Fruit fly (Drosophila melanogaster) whole organism, embryonic: ENCODE data around the gene Fam92.
A peak's percentile ranks its signal among the peaks of the same experiment; 100 is the strongest.

Experiments
- CG10274 ChIP-seq: fragments of 200-800 bp; sonication (Bioruptor generic); optimal IDR thresholded peaks from 3 replicates; lab custom pipeline; 2017; ENCODE audit warnings: missing biosample characterization, mild to moderate bottlenecking, missing genetic modification characterization
- CG10959 ChIP-seq: fragments of 200-800 bp; sonication (Bioruptor generic); IDR thresholded peaks from 2 replicates; pipeline ENCODE4 v1.3.6; 2022; ENCODE audit warnings: missing biosample characterization, missing genetic modification characterization
- CG11085 ChIP-seq: fragments of 200-800 bp; sonication (Bioruptor generic); IDR thresholded peaks from 2 replicates; pipeline ENCODE4 v1.3.6; 2022; ENCODE audit warnings: missing biosample characterization, missing genetic modification characterization
- CG15073 ChIP-seq: fragments of 200-800 bp; sonication (Bioruptor generic); optimal IDR thresholded peaks from 2 replicates; lab custom pipeline; 2016; ENCODE audit warnings: missing biosample characterization, missing genetic modification characterization
- CG16815 ChIP-seq: fragments of 200-800 bp; sonication (Bioruptor generic); optimal IDR thresholded peaks from 3 replicates; lab custom pipeline; 2017; ENCODE audit warnings: missing biosample characterization, mild to moderate bottlenecking, missing genetic modification characterization
- CG17186 ChIP-seq: fragments of 200-800 bp; sonication (Bioruptor generic); optimal IDR thresholded peaks from 3 replicates; lab custom pipeline; 2017; ENCODE audit warnings: missing biosample characterization, missing genetic modification reagents, missing genetic modification characterization
- CG17328 ChIP-seq: fragments of 200-800 bp; sonication (Bioruptor generic); IDR thresholded peaks from 2 replicates; pipeline ENCODE4 v1.3.6; 2022; ENCODE audit warnings: missing biosample characterization, missing genetic modification characterization
- CG18011 ChIP-seq: fragments of 200-800 bp; sonication (Bioruptor generic); optimal IDR thresholded peaks from 2 replicates; lab custom pipeline; 2017; ENCODE audit warnings: missing biosample characterization, missing genetic modification characterization, mild to moderate bottlenecking, moderate library complexity, missing genotype
- CG2202 ChIP-seq: fragments of 200-800 bp; sonication (Bioruptor generic); optimal IDR thresholded peaks from 2 replicates; lab custom pipeline; 2018; ENCODE audit warnings: missing biosample characterization, mild to moderate bottlenecking, missing genetic modification characterization
- CG2712 ChIP-seq: fragments of 200-800 bp; optimal IDR thresholded peaks from 3 replicates; lab custom pipeline; 2019; ENCODE audit warnings: missing biosample characterization, mild to moderate bottlenecking, missing genetic modification characterization, moderate library complexity
- CG2875 ChIP-seq: fragments of 200-800 bp; sonication (Bioruptor generic); optimal IDR thresholded peaks from 2 replicates; lab custom pipeline; 2017; ENCODE audit warnings: missing biosample characterization, mild to moderate bottlenecking, missing genetic modification characterization, missing genetic modification reagents
- CG32767 ChIP-seq: fragments of 200-800 bp; sonication (Bioruptor generic); IDR thresholded peaks from 2 replicates; pipeline ENCODE4 v1.3.6; 2022; ENCODE audit warnings: missing biosample characterization, missing genetic modification characterization
- CG33557 ChIP-seq: fragments of 200-800 bp; sonication (Bioruptor generic); optimal IDR thresholded peaks from 2 replicates; lab custom pipeline; 2019; ENCODE audit warnings: missing biosample characterization, mild to moderate bottlenecking, missing genetic modification characterization, moderate library complexity
- CG3838 ChIP-seq: fragments of 200-800 bp; sonication (Bioruptor generic); optimal IDR thresholded peaks from 3 replicates; lab custom pipeline; 2016; ENCODE audit warnings: missing biosample characterization, missing genetic modification characterization
- CG4404 ChIP-seq: fragments of 200-800 bp; sonication (Bioruptor generic); IDR thresholded peaks from 2 replicates; pipeline ENCODE4 v1.3.6; 2022; ENCODE audit warnings: missing biosample characterization, missing genetic modification characterization
- CG6175 ChIP-seq: fragments of 200-800 bp; sonication (Bioruptor generic); IDR thresholded peaks from 3 replicates; pipeline ENCODE4 v1.3.6; 2022; ENCODE audit warnings: missing biosample characterization, missing genetic modification characterization
- CG8359 ChIP-seq: fragments of 200-800 bp; sonication (Bioruptor generic); optimal IDR thresholded peaks from 2 replicates; lab custom pipeline; 2017; ENCODE audit warnings: missing biosample characterization, mild to moderate bottlenecking, missing genetic modification characterization, borderline replicate concordance
- Dip3 ChIP-seq: fragments of 200-800 bp; sonication (Bioruptor generic); optimal IDR thresholded peaks from 3 replicates; lab custom pipeline; 2016; ENCODE audit warnings: missing biosample characterization, missing genetic modification characterization
- Elba2 ChIP-seq: fragments of 200-800 bp; sonication (Bioruptor generic); optimal IDR thresholded peaks from 3 replicates; lab custom pipeline; 2016; ENCODE audit warnings: missing biosample characterization, missing genetic modification characterization
- Gug ChIP-seq: fragments of 200-800 bp; sonication (Bioruptor generic); IDR thresholded peaks from 4 replicates; pipeline ENCODE4 v1.3.6; 2022; ENCODE audit warnings: missing biosample characterization, missing genetic modification characterization
- H15 ChIP-seq: fragments of 200-800 bp; sonication (Bioruptor generic); IDR thresholded peaks from 3 replicates; pipeline ENCODE4 v1.3.6; 2022; ENCODE audit warnings: missing biosample characterization, missing genetic modification characterization
- Med ChIP-seq: fragments of 200-800 bp; sonication (Bioruptor generic); peaks from one replicate; lab custom pipeline; 2016; ENCODE audit warnings: missing biosample characterization, missing genetic modification characterization, mild to moderate bottlenecking, inconsistent platforms, moderate library complexity
- Nf-YB ChIP-seq: fragments of 200-800 bp; sonication (Bioruptor generic); optimal IDR thresholded peaks from 3 replicates; lab custom pipeline; 2019; ENCODE audit warnings: missing biosample characterization, mild to moderate bottlenecking, missing genetic modification characterization, moderate library complexity
- Sox102F ChIP-seq: fragments of 200-800 bp; sonication (Bioruptor generic); optimal IDR thresholded peaks from 2 replicates; lab custom pipeline; 2018; ENCODE audit warnings: missing biosample characterization, mild to moderate bottlenecking, missing genetic modification characterization, moderate library complexity
- Vsx1 ChIP-seq: fragments of 200-800 bp; sonication (Bioruptor generic); optimal IDR thresholded peaks from 2 replicates; lab custom pipeline; 2017; ENCODE audit warnings: missing biosample characterization, mild to moderate bottlenecking, missing genetic modification characterization, missing genetic modification reagents
- ap ChIP-seq: fragments of 200-800 bp; sonication (Bioruptor generic); IDR thresholded peaks from 2 replicates; pipeline ENCODE4 v1.3.6; 2022; ENCODE audit warnings: missing biosample characterization, missing genetic modification characterization
- ash1 ChIP-seq: fragments of 200-800 bp; sonication (Bioruptor generic); optimal IDR thresholded peaks from 2 replicates; lab custom pipeline; 2018; ENCODE audit warnings: missing biosample characterization, mild to moderate bottlenecking, missing genetic modification characterization
- chn ChIP-seq: fragments of 200-800 bp; sonication (Bioruptor generic); optimal IDR thresholded peaks from 2 replicates; lab custom pipeline; 2016; ENCODE audit warnings: missing biosample characterization, missing genetic modification characterization
- fd64A ChIP-seq: fragments of 200-800 bp; sonication (Bioruptor generic); optimal IDR thresholded peaks from 3 replicates; lab custom pipeline; 2018; ENCODE audit warnings: missing biosample characterization, mild to moderate bottlenecking, missing genetic modification characterization
- gsb-n ChIP-seq: fragments of 200-800 bp; sonication (Bioruptor generic); optimal IDR thresholded peaks from 3 replicates; lab custom pipeline; 2018; ENCODE audit warnings: missing biosample characterization, mild to moderate bottlenecking, missing genetic modification characterization
- hb ChIP-seq: fragments of 200-800 bp; sonication (Bioruptor generic); IDR thresholded peaks from 3 replicates; pipeline ENCODE4 v1.3.6; 2022; ENCODE audit warnings: missing biosample characterization, missing genetic modification characterization; ENCODE audit not compliant: partially characterized antibody
- jigr1 ChIP-seq: fragments of 200-800 bp; sonication (Bioruptor generic); IDR thresholded peaks from 3 replicates; pipeline ENCODE4 v1.3.6; 2022; ENCODE audit warnings: missing biosample characterization, missing genetic modification characterization
- mirr ChIP-seq: fragments of 200-800 bp; sonication (Bioruptor generic); optimal IDR thresholded peaks from 3 replicates; lab custom pipeline; 2018; ENCODE audit warnings: missing biosample characterization, mild to moderate bottlenecking, missing genetic modification characterization
- nmo ChIP-seq: fragments of 200-800 bp; sonication (Bioruptor generic); optimal IDR thresholded peaks from 2 replicates; lab custom pipeline; 2018; ENCODE audit warnings: missing biosample characterization, mild to moderate bottlenecking, missing genetic modification characterization, moderate library complexity
- slou ChIP-seq: fragments of 200-800 bp; sonication (Bioruptor generic); optimal IDR thresholded peaks from 3 replicates; lab custom pipeline; 2016; ENCODE audit warnings: missing biosample characterization, missing genetic modification characterization
- so ChIP-seq: fragments of 200-800 bp; sonication (Bioruptor generic); IDR thresholded peaks from 3 replicates; pipeline ENCODE4 v1.3.6; 2022; ENCODE audit warnings: missing biosample characterization, missing genetic modification characterization
- trh ChIP-seq: fragments of 200-800 bp; sonication (Bioruptor generic); optimal IDR thresholded peaks from 2 replicates; lab custom pipeline; 2016; ENCODE audit warnings: missing biosample characterization, missing genetic modification characterization
- ttk ChIP-seq: fragments of 200-800 bp; sonication (Bioruptor generic); IDR thresholded peaks from 2 replicates; pipeline ENCODE4 v2.1.2; 2022; ENCODE audit warnings: missing biosample characterization, missing genetic modification characterization
- zen ChIP-seq: fragments of 200-800 bp; sonication (Bioruptor generic); optimal IDR thresholded peaks from 3 replicates; lab custom pipeline; 2018; ENCODE audit warnings: missing biosample characterization, mild to moderate bottlenecking, missing genetic modification characterization, moderate library complexity

Gene Fam92

dm6 chr2L:12433712-12434534 lies 9.2 kb downstream of the Fam92 start, which contains the start of gene eRF3 (continued):
- peak; percentile 21 for TF ChIP-seq Vsx1 (GFP tag; lab: Kevin White, UChicago)
- TF ChIP-seq jigr1 (GFP tag; lab: Robert Waterston, UW): no peak
- TF ChIP-seq Elba2 (GFP tag; lab: Kevin White, UChicago): peak; percentile 27
- no peak for TF ChIP-seq CG3838 (GFP tag; lab: Kevin White, UChicago)
- no peak for TF ChIP-seq fd64A (GFP tag; lab: Kevin White, UChicago)
- TF ChIP-seq Med: peak; percentile 74
- TF ChIP-seq ttk (GFP tag; lab: Robert Waterston, UW): peak; percentile 53; the same call in 1 of the 2 replicates
- no peak for TF ChIP-seq chn (GFP tag; lab: Kevin White, UChicago)
- peak; percentile 66; the same call in 1 of the 2 replicates for TF ChIP-seq CG11085 (GFP tag; lab: Robert Waterston, UW)
- TF ChIP-seq CG15073: no peak
- no peak for TF ChIP-seq CG10274 (GFP tag; lab: Kevin White, UChicago)
- peak; percentile 55 for TF ChIP-seq Nf-YB (GFP tag; lab: Kevin White, UChicago)
- TF ChIP-seq CG16815 (GFP tag; lab: Kevin White, UChicago): peak; percentile 77
- peak; percentile 91 for TF ChIP-seq CG2712 (tag; lab: Kevin White, UChicago)
- TF ChIP-seq CG10959: peak; percentile 25; the same call in 1 of the 2 replicates
- TF ChIP-seq CG18011 (GFP tag; lab: Kevin White, UChicago): peak; percentile 9
- TF ChIP-seq Dip3: no peak
- no peak; the same call in 2 of the 3 replicates for TF ChIP-seq CG6175 (GFP tag; lab: Robert Waterston, UW)
- peak; percentile 33 for TF ChIP-seq trh
- TF ChIP-seq so (GFP tag; lab: Robert Waterston, UW): 0 out of 3 replicates have a peak, but pooled peaks have one; percentile 36
- TF ChIP-seq CG17186 (GFP tag; lab: Kevin White, UChicago): no peak
- peak; percentile 69; the same call in 1 of the 2 replicates for TF ChIP-seq CG17328 (GFP tag; lab: Robert Waterston, UW)
- no peak for TF ChIP-seq ash1 (GFP tag; lab: Kevin White, UChicago)
- peak; percentile 69 for TF ChIP-seq zen
- TF ChIP-seq gsb-n (tag; lab: Kevin White, UChicago): peak; percentile 71
- peak; percentile 43; the same call in 1 of the 3 replicates for TF ChIP-seq H15 (GFP tag; lab: Robert Waterston, UW)
- TF ChIP-seq slou (GFP tag; lab: Kevin White, UChicago): peak; percentile 50
- TF ChIP-seq nmo (GFP tag; lab: Kevin White, UChicago): peak; percentile 92
- TF ChIP-seq CG8359: peak; percentile 6
- no peak; the same call in 1 of the 2 replicates for TF ChIP-seq CG32767 (GFP tag; lab: Robert Waterston, UW)
- peak; percentile 53 for TF ChIP-seq ap
- peak; percentile 26 for TF ChIP-seq CG2875 (GFP tag; lab: Kevin White, UChicago)
- TF ChIP-seq mirr (GFP tag; lab: Kevin White, UChicago): peak; percentile 9
- peak; percentile 31 for TF ChIP-seq CG2202 (tag; lab: Kevin White, UChicago)
- TF ChIP-seq CG33557 (GFP tag; lab: Kevin White, UChicago): peak; percentile 77
- TF ChIP-seq Gug (GFP tag; lab: Robert Waterston, UW): peak; percentile 66; the same call in 3 of the 4 replicates
- TF ChIP-seq Sox102F (GFP tag; lab: Kevin White, UChicago): peak; percentile 86
- TF ChIP-seq CG4404 (GFP tag; lab: Robert Waterston, UW): peak; percentile 69
- 0 out of 3 replicates have a peak, but pooled peaks have one; percentile 44 for TF ChIP-seq hb (GFP tag; lab: Robert Waterston, UW)
